Worm (Caenorhabditis elegans) whole organism, late embryonic: ENCODE results near the gene Y42A5A.3.

ENCODE experiments used
- T23F11.4 ChIP-seq: fragments of 200-800 bp; sonication (Bioruptor generic); optimal IDR thresholded peaks from 2 replicates; lab custom pipeline; 2018; ENCODE audit warnings: mild to moderate bottlenecking, missing genetic modification characterization, missing compliant biosample characterization
- ahr-1 ChIP-seq: sonication (generic microtip); optimal IDR thresholded peaks from 2 replicates; lab custom pipeline; 2016; ENCODE audit warnings: missing genetic modification characterization, missing compliant biosample characterization
- ama-1 ChIP-seq: fragments of 150-350 bp; optimal IDR thresholded peaks from 2 replicates; lab custom pipeline; 2014
- ceh-6 ChIP-seq: fragments of 200-800 bp; sonication (Bioruptor generic); optimal IDR thresholded peaks from 2 replicates; lab custom pipeline; 2018; ENCODE audit warnings: mild to moderate bottlenecking, missing genetic modification characterization, missing compliant biosample characterization
- ets-4 ChIP-seq: sonication (generic microtip); optimal IDR thresholded peaks from 2 replicates; lab custom pipeline; 2016; ENCODE audit warnings: missing genetic modification characterization, missing compliant biosample characterization
- fkh-10 ChIP-seq: fragments of 150-350 bp; optimal IDR thresholded peaks from 2 replicates; lab custom pipeline; 2014; ENCODE audit warnings: missing biosample characterization, missing genetic modification reagents, missing genetic modification characterization
- pha-4 ChIP-seq: fragments of 150-350 bp; optimal IDR thresholded peaks from 2 replicates; lab custom pipeline; 2018; ENCODE audit warnings: missing biosample characterization, missing genetic modification reagents, missing genetic modification characterization
- pqm-1 ChIP-seq: sonication (generic microtip); optimal IDR thresholded peaks from 2 replicates; lab custom pipeline; 2016; ENCODE audit warnings: missing genetic modification characterization, missing compliant biosample characterization
- sox-4 ChIP-seq: sonication (generic microtip); optimal IDR thresholded peaks from 2 replicates; lab custom pipeline; 2017; ENCODE audit warnings: mild to moderate bottlenecking, missing genetic modification characterization, inconsistent platforms, missing compliant biosample characterization
- tbx-2 ChIP-seq: sonication (generic microtip); optimal IDR thresholded peaks from 2 replicates; lab custom pipeline; 2016; ENCODE audit warnings: missing genetic modification characterization, missing compliant biosample characterization
- zip-5 ChIP-seq: sonication (generic microtip); optimal IDR thresholded peaks from 2 replicates; lab custom pipeline; 2016; ENCODE audit warnings: missing genetic modification characterization, missing compliant biosample characterization
- ztf-16 ChIP-seq: sonication (generic microtip); optimal IDR thresholded peaks from 2 replicates; lab custom pipeline; 2017; ENCODE audit warnings: missing genetic modification characterization, missing compliant biosample characterization

DNA sequence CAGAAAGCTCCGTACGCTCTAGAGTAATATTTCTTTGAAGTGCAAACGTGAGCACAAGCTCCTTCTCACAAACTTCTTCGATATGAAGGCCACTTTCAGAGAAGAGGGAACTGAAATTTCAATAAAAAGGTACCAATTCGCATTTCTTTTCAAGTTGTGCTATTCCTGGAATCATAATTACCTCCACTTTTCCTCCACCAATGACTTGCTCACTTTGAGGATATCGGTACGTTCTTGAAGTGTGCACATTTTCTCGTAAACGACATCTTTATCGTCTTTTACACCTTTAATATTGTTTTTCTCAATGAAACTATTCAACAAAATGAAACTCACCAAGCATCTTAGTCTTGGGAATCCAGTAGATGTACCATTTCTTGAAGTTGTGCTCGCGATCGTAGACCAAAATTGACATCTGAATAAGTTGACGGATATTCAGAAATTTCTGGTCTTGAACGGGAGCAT, 23.6 kb upstream of the Y42A5A.3 start, which contains the start of gene scb-1:
- TF ChIP-seq fkh-10 (GFP tag; lab: Kevin White, UChicago) (no peak), ceh-6 (GFP tag; lab: Kevin White, UChicago) (no peak), pqm-1 (tag; lab: Kevin White, UChicago) (no peak), T23F11.4 (GFP tag; lab: Kevin White, UChicago) (no peak), ets-4 (tag; lab: Kevin White, UChicago) (no peak), ztf-16 (tag; lab: Kevin White, UChicago) (no peak), zip-5 (no peak), ahr-1 (tag; lab: Kevin White, UChicago) (no peak), ama-1 (no peak), pha-4 (tag; lab: Kevin White, UChicago) (no peak), sox-4 (tag; lab: Kevin White, UChicago) (no peak), tbx-2 (tag; lab: Kevin White, UChicago) (no peak)
